Fruit fly (Drosophila melanogaster): ENCODE measurements around the gene Efa6.

Efa6 gene

dm6 chr3R:22590668-22591275 is 3.2 kb downstream of the Efa6 start (continued):
- TF ChIP-seq Nf-YA (GFP tag; IDR thresholded peaks at IDR 0.05) (no peak), CG17361 (GFP tag; IDR thresholded peaks at IDR 0.05) (peak; percentile 88), row (GFP tag; IDR thresholded peaks at IDR 0.05) (peak; percentile 81), mam (GFP tag; optimal IDR thresholded peaks at IDR 0.05) (peak; percentile 20), Lhr (GFP tag; optimal IDR thresholded peaks at IDR 0.05) (peak; percentile 71), CG13123 (GFP tag; optimal IDR thresholded peaks at IDR 0.05) (peak; percentile 18), CG18619 (GFP tag; optimal IDR thresholded peaks at IDR 0.05) (peak; percentile 51), Nf-YC (tag; optimal IDR thresholded peaks at IDR 0.05) (no peak), fru (optimal IDR thresholded peaks at IDR 0.05) (no peak), Asciz (GFP tag; optimal IDR thresholded peaks at IDR 0.05) (peak; percentile 69), Elba2 (GFP tag; optimal IDR thresholded peaks at IDR 0.05) (no peak), pho (GFP tag; optimal IDR thresholded peaks at IDR 0.05) (no peak), slp2 (GFP tag; optimal IDR thresholded peaks at IDR 0.05) (peak; percentile 45), fd102C (GFP tag; optimal IDR thresholded peaks at IDR 0.05) (peak; percentile 17), so (GFP tag; IDR thresholded peaks at IDR 0.05) (peak; percentile 13; the same call in 1 of the 3 replicates), MESR4 (GFP tag; optimal IDR thresholded peaks at IDR 0.05) (no peak), usp (GFP tag; optimal IDR thresholded peaks at IDR 0.05) (no peak), NfI (GFP tag; optimal IDR thresholded peaks at IDR 0.05) (no peak), HLH4C (GFP tag; IDR thresholded peaks at IDR 0.05; ENCODE audit: partially characterized antibody) (no peak), onecut (GFP tag; IDR thresholded peaks at IDR 0.05) (no peak; the same call in 1 of the 2 replicates), CG7372 (GFP tag; IDR thresholded peaks at IDR 0.05) (no peak), seq (GFP tag; IDR thresholded peaks at IDR 0.05) (no peak), al (GFP tag; IDR thresholded peaks at IDR 0.05) (no peak), sd (tag; optimal IDR thresholded peaks at IDR 0.05) (no peak), Fer3 (tag; optimal IDR thresholded peaks at IDR 0.05) (no peak), cas (GFP tag; IDR thresholded peaks at IDR 0.05) (no peak), sc (optimal IDR thresholded peaks at IDR 0.05) (no peak), sc (GFP tag; optimal IDR thresholded peaks at IDR 0.05) (peak; percentile 79), bcd (GFP tag; optimal IDR thresholded peaks at IDR 0.05) (peak; percentile 63), CG13424 (tag; optimal IDR thresholded peaks at IDR 0.05) (peak; percentile 69), lilli (GFP tag; optimal IDR thresholded peaks at IDR 0.05) (peak; percentile 55), trh (GFP tag; optimal IDR thresholded peaks at IDR 0.05) (peak; percentile 22), CG8924 (tag; optimal IDR thresholded peaks at IDR 0.05) (peak; percentile 68), CG8281 (tag; optimal IDR thresholded peaks at IDR 0.05) (no peak), CG1529 (GFP tag; optimal IDR thresholded peaks at IDR 0.05) (peak; percentile 71), eve (GFP tag; optimal IDR thresholded peaks at IDR 0.05) (no peak), CG18262 (tag; optimal IDR thresholded peaks at IDR 0.05) (peak; percentile 91), gfzf (GFP tag; optimal IDR thresholded peaks at IDR 0.05) (no peak), Bdp1 (GFP tag; optimal IDR thresholded peaks at IDR 0.05) (peak; percentile 32), br (optimal IDR thresholded peaks at IDR 0.05) (no peak), CG12104 (GFP tag; optimal IDR thresholded peaks at IDR 0.05) (peak; percentile 61), lmd (GFP tag; IDR thresholded peaks at IDR 0.05) (peak; percentile 30; the same call in 1 of the 2 replicates), Oli (tag; optimal IDR thresholded peaks at IDR 0.05) (peak; percentile 82), CG4328 (GFP tag; optimal IDR thresholded peaks at IDR 0.05) (peak; percentile 12), CG15011 (GFP tag; optimal IDR thresholded peaks at IDR 0.05) (peak; percentile 35)
